Fruit fly (Drosophila melanogaster) whole organism: ENCODE results near the gene CG46441.

Experiments
- CG8478 ChIP-seq: fragments of >200 bp; optimal IDR thresholded peaks from 2 replicates; lab custom pipeline; 2018; ENCODE audit warnings: inconsistent platforms
- Dll ChIP-seq: fragments of >200 bp; optimal IDR thresholded peaks from 2 replicates; lab custom pipeline; 2017
- EcR ChIP-seq, 2 experiments: fragments of >200 bp; optimal IDR thresholded peaks; 2 replicates each; lab custom pipeline; 2017; ENCODE audit warnings: missing biosample characterization in 2 of 2, missing genetic modification characterization in 2 of 2, missing genetic modification reagents in 2 of 2
- pan ChIP-seq: fragments of >200 bp; optimal IDR thresholded peaks from 2 replicates; lab custom pipeline; 2017
- psq ChIP-seq: fragments of >200 bp; optimal IDR thresholded peaks from 2 replicates; lab custom pipeline; 2017
- usp ChIP-seq: fragments of >200 bp; optimal IDR thresholded peaks from 2 replicates; lab custom pipeline; 2017; ENCODE audit warnings: missing biosample characterization, missing genetic modification characterization, mixed read lengths

CG46441 gene

DNA sequence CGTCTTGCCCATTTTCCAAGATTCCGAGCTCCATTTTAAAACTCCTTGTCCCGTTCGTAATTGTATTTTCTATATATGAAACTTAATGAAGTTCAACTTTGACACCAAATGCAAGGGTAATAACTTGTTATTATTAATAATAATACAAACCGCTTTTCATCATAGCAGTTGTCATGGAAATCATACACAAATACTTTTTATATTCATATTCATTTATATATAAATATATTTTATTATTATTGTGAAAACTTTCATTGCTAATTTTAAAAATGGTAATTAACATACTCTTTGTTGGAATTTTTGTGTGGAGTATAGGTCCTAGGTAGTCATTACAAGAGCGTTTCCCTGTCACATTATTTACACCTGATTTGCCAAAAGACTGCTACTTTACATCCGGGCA, at the start of gene CG46441:
TSS of gene CG46441 (minus strand) at position 101 of the 400 bp plus-strand sequence.
- TF ChIP-seq EcR (GFP tag; optimal IDR thresholded peaks at IDR 0.05; lab: Kevin White, UChicago) (no peak), pan (lab: Kevin White, UChicago) (no peak), usp (no peak), psq (no peak)

DNA sequence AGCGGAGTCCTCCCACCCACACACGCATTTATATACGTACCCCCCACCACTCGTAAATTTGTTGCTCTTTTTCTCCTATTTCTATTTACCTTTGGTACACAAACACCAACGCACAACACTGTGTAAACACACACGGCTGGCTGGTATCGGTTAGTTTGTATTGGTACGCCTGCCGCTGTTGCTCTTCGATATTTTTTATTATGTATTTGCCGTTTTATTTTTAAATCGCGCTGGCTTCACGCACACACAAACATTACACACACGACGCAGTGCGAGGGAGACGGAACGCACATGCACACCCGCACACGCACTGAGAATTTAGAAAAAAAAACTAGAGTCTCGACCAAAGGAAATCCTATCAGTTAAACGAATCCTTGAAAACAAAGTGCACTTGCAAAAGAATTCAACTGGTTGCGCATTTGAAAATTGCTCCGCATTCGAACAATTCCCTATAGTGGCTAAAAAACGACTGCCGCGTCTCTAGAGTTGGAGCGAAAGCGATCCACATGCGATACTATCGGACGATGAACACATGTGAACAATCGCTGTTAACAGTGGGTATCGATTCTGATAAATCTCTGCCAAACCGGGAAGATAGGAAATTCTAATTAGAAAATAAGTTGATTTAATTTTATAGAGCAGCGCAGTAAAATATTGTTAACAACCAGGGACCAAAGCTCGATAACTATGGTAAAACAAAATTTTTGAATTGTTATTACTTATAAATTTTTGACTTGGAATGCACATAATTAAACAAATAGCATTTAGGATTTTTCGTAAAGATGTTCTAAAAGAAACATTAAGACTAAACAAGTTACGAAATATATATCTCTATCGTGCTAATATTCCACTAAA, 49.0 kb upstream of the CG46441 start:
- TF ChIP-seq pan (lab: Kevin White, UChicago) (no peak), psq (no peak), Dll (no peak), CG8478 (lab: Kevin White, UChicago) (no peak), usp (no peak), EcR (GFP tag; optimal IDR thresholded peaks at IDR 0.05; lab: Kevin White, UChicago) (no peak)

DNA sequence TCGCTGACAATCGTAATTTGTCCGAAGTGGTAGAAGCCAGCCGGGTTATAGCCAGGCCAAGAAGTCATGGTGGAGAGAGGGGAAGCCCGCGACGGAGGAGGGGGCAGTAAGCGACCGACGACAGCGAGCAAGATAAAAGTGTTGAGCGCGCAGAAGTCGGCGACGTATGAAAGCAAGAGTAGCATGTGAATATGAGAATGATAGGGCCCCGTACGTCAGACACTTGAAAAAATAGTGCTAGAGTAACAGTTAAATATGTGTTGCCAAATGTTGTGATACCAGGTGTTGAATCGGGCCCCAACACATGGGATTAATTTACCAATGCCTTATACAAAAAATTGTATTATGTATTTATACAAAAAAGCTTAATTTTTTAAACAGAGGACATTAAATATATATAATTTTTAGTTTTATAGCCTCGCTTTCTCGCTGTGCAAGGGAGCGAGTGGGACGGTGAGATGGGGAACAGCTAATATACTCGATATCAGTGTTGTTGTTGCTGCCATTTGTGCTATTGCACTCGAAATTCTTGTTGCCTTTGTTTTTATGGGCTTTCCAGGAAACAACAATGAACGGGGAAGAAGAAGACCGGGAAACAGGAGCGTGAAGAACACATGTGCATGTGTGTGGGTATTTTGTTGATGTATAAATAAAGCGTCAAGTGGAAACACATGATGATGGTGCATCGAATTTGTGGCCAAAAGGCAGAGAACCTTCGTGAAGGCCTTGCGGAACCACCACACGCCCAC, 48.2 kb upstream of the CG46441 start:
- TF ChIP-seq usp (no peak), pan (lab: Kevin White, UChicago) (no peak), Dll (no peak), EcR (GFP tag; optimal IDR thresholded peaks at IDR 0.05; lab: Kevin White, UChicago) (no peak), psq (no peak), CG8478 (lab: Kevin White, UChicago) (no peak)

DNA sequence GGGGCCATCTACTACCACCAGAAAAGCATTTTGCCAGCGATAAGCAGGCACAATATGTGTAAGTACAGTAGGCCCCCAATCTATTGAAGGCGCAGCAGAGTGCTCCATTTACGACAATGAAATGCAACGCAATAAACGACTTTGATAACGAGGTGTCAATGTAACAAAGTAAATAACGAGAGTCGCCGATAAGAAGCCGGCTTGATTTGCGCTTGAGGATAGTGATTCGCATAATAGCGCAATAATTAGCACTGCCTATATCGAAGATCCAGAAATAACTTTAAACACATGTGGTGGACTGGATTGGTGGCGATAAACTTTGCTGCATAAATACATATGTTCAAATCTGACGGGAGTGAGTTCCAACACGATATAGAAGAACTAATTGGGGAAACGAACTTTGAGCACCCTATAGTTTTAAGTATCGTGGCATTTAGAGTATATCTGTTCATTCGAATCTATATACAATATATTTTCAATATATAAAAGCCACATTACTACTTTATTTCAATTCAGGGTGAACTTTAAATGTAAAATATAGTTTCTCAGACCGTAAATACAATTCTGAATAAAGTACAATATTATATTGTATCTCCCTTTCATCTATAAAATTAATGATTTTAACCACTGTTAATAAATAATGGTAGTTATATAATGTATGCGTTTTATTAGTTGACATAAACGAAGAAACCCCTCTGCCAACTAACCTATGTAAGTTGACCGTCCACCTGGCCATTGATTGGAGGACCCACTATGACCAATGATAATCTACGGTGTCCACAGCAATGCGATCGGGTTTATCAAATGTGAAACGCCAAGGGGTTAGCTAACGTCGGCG, 47.4 kb upstream of the CG46441 start:
- no peak for TF ChIP-seq psq
- TF ChIP-seq EcR (GFP tag; optimal IDR thresholded peaks at IDR 0.05; lab: Kevin White, UChicago), result no peak
- no peak for TF ChIP-seq pan (lab: Kevin White, UChicago)
- TF ChIP-seq Dll, result no peak
- no peak for TF ChIP-seq CG8478 (lab: Kevin White, UChicago)
- no peak for TF ChIP-seq usp

DNA sequence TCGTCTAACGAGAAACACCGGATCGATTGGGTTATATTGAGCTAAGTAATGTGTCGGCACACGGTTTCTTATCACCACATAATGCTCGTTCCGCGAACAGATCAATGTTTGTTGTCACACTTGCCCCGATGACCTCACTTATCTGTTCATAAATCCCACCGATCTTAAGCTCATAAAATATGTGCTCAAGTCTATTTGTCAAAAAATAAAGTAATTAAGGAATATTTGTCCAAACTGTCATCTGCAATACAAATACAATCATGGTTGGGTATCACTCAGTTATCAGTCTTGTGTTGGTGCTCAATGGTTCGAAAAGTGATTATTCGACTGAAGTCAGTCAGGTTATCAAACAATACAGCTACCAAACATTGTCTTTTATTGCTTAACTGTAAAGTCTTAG, 46.4 kb upstream of the CG46441 start:
- TF ChIP-seq Dll, result no peak

DNA sequence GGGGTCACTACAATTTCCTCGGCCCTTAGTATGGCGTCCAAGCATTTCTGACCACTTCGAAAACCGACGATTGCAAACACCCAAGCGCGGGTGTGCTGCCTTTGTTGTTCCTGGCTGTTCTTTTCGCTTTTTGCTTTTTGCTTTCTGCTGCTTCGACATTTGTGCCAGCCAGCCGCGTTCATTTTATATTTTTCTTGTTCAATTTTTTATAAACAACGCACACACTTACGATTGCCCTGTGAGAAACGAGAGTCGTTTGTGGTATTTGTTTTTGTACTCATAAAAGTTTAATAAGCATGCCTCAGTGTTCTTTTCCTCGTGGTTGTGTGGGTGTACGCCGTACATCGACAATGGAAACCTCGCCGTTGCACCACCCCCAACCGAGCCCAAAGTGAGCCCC, 45.9 kb upstream of the CG46441 start:
- no peak for TF ChIP-seq usp
- no peak for TF ChIP-seq EcR (GFP tag; optimal IDR thresholded peaks at IDR 0.05; lab: Kevin White, UChicago)
- TF ChIP-seq Dll, result no peak

DNA sequence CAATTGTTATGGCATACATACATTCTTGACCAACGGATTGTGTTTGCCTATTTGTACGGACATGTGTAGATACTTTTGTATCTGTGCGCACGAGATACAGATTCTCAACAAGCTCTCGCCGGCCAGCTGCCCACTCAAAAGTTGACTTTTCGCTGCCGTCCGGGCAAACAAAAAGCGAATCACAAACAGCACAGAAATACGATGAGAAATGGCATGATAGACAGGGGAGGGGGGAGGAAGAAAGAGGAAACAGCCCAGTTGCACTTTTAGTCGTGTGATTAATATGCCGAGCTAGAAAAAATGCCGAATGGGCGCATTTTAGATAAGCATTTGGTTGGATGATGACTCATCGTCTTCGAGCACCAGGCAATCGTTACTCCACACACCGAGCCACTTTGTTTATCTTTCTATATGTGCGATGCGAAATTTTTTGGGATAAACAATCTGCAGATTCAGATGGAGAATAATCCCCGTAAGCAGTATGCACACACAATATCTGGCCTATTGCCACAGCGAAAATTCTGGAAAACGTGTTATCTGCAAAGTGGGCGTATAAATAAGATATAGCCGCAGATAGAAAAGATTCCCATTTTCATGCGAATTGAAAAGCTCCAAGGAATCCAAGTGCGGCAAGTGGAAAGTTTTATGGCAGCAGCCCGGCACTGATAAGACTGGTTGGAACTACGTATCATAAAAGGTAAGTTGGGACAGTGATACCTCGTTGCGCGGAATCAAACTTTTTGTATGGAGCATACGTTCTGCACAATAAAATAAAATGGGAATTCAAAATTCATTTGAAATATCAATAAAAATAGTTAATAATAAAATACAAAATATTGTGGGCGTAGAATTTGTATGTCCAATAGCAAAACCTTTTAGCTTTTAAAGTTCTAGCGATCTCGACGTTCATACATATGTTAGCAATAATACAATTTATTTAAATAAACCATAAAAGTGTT, 45.1 kb upstream of the CG46441 start:
- TF ChIP-seq Dll (no peak), CG8478 (lab: Kevin White, UChicago) (no peak), psq (no peak), usp (no peak), EcR (GFP tag; optimal IDR thresholded peaks at IDR 0.05; lab: Kevin White, UChicago) (no peak), pan (lab: Kevin White, UChicago) (no peak)

DNA sequence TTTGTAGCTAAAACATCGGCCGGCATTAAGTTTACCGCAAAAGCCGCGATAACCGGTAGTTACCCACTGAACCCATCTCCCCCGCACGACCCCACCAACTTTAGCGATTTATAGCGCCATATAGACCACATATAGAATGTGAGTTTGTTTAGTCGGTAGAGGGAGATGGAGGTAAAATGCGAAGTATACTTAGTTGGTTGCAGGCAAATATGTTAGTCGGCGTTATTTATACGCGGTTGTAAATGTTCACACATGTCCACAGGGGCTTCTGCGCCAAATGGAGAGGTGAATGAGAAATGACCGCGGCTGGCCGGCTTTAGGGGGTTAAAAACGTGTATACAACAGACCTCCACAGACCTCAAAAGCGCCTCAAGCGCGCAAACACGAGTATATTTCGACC, 43.9 kb upstream of the CG46441 start:
- no peak for TF ChIP-seq pan (lab: Kevin White, UChicago)
- TF ChIP-seq usp, result no peak
- TF ChIP-seq CG8478 (lab: Kevin White, UChicago), result no peak
- no peak for TF ChIP-seq Dll
- no peak for TF ChIP-seq psq
- TF ChIP-seq EcR (GFP tag; optimal IDR thresholded peaks at IDR 0.05; lab: Kevin White, UChicago), result no peak

DNA sequence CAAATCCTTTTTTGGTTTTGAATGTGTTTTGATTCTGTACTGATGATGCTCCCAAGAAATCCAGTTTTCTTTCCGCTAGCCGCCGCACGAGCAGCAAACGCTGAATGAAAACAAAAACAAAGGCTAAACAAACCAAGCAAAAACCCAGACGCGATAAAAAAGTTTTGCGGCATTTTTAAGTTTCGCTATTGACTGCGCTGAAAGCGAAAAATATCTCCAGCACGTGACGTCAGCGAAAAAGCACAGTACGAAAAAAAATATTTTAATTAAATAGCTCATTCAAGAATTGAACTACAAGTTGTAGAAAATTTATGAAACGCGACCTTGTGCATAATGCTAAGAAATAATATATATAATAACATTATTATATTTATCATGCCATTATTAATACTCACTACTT, 43.1 kb upstream of the CG46441 start:
- TF ChIP-seq psq (no peak), Dll (no peak), pan (lab: Kevin White, UChicago) (no peak), usp (no peak), CG8478 (lab: Kevin White, UChicago) (no peak), EcR (GFP tag; optimal IDR thresholded peaks at IDR 0.05; lab: Kevin White, UChicago) (no peak)

DNA sequence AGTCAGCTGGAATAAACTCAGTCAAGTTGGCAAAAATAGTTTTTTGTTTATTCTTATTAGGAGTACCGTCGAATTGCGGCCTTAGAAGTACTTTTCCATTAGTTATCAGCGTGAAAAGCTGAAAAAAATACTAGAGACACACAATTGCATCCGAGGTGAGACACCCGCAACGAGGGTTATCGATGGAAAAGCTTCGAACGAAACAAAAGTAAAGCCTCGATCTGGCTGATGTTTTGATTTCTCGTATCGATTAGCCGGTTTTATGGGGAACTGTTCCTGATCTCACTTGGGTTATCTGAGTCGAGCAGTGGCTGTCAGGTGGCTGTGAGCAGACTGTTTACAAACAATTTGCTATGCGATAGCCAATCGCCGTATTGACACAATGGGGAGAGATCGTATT, 41.9 kb upstream of the CG46441 start:
- TF ChIP-seq pan (lab: Kevin White, UChicago) (no peak), EcR (GFP tag; optimal IDR thresholded peaks at IDR 0.05; lab: Kevin White, UChicago) (no peak), Dll (no peak), psq (no peak), CG8478 (lab: Kevin White, UChicago) (no peak), usp (no peak)

DNA sequence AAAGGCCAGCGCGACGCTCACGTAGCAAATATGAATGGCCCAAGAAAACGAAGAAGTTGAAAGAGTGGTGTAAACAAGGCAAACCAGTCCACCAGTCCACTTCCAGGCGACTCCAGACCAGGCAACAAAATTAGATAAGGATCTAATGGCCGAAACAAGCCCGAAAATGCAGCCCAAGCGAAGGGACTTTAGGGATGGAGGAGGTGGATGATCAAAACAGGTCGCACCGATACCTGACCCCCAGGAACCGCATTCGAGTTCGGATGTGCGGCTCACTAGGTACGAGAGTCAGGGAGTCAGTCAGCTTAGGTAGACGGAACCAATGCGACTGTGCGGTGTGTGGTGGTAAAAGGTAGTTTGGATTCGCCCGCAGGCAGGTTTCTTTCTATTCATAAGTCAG, 41.4 kb upstream of the CG46441 start:
- no peak for TF ChIP-seq Dll
- no peak for TF ChIP-seq CG8478 (lab: Kevin White, UChicago)
- TF ChIP-seq EcR (GFP tag; optimal IDR thresholded peaks at IDR 0.05; lab: Kevin White, UChicago), result no peak
- no peak for TF ChIP-seq pan (lab: Kevin White, UChicago)
- no peak for TF ChIP-seq psq
- TF ChIP-seq usp, result no peak
